Worm (Caenorhabditis elegans): ENCODE measurements around the gene T22G5.3.

DNA sequence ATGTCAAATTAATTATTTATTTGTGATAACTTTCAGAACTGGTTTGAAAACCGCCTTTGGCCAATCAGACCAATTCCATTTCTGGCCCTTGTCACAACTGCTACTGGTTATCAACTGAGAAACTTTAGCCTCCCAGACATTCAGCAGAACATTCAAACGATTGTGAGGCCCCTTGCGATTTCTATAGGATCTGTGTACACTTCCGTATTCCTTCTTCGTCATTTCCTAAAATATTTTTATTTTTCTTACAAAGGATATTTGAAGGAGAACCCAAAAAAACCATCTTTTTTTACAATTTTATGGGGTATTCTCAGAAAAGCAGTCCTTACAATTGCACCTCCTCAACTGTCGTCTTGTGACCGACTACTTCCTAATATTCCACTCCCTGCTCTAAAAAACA is 7.4 kb upstream of the T22G5.3 start:
- TF ChIP-seq skn-1 (tag; optimal IDR thresholded peaks at IDR 0.05) (no peak), ama-1 (optimal IDR thresholded peaks at IDR 0.05) (no peak), fkh-10 (GFP tag; optimal IDR thresholded peaks at IDR 0.05) (no peak), snpc-4 (tag; optimal IDR thresholded peaks at IDR 0.05) (no peak), pha-4 (tag; optimal IDR thresholded peaks at IDR 0.05) (no peak), unc-62 (GFP tag; optimal IDR thresholded peaks at IDR 0.05) (no peak), nfya-1 (tag; optimal IDR thresholded peaks at IDR 0.05; ENCODE audit: insufficient read depth) (no peak), ztf-4 (tag; optimal IDR thresholded peaks at IDR 0.05) (no peak), elt-1 (tag; optimal IDR thresholded peaks at IDR 0.05) (no peak)
